Worm (Caenorhabditis elegans): Measurements from ENCODE around the gene R04E5.8.

R04E5.8 gene

ce11 chrX:8828365-8828764 is 22.4 kb upstream of the R04E5.8 start, which contains the start of gene rcs-1:
Gene rcs-1, minus strand, starts transcription at chrX:8828540.
- TF ChIP-seq snpc-4 (tag; optimal IDR thresholded peaks at IDR 0.05), result no peak
- no peak for TF ChIP-seq aly-2 (tag; optimal IDR thresholded peaks at IDR 0.05)
- no peak for TF ChIP-seq mdl-1 (tag; optimal IDR thresholded peaks at IDR 0.05)
- TF ChIP-seq alr-1 (tag; optimal IDR thresholded peaks at IDR 0.05; ENCODE audit: borderline replicate concordance), result no peak
- no peak for TF ChIP-seq efl-1 (optimal IDR thresholded peaks at IDR 0.05)
- no peak for TF ChIP-seq efl-1 (GFP tag; optimal IDR thresholded peaks at IDR 0.05 in 1 of 2)
- no peak for TF ChIP-seq pqm-1 (tag; optimal IDR thresholded peaks at IDR 0.05)
- TF ChIP-seq nhr-11 (tag; optimal IDR thresholded peaks at IDR 0.05), result no peak
- TF ChIP-seq egl-27 (tag; optimal IDR thresholded peaks at IDR 0.05), result no peak

- TF ChIP-seq egl-13 (tag; optimal IDR thresholded peaks at IDR 0.05) (no peak), sptf-1 (tag; optimal IDR thresholded peaks at IDR 0.05) (no peak), nhr-90 (tag; optimal IDR thresholded peaks at IDR 0.05; ENCODE audit: poor library complexity) (peak; percentile 21), lin-35 (GFP tag; optimal IDR thresholded peaks at IDR 0.05) (peak in 1 of 2 experiments; percentile 34), isw-1 (GFP tag; IDR thresholded peaks at IDR 0.05) (no peak), pag-3 (tag; optimal IDR thresholded peaks at IDR 0.05; ENCODE audit: borderline replicate concordance, insufficient read depth) (no peak), ama-1 (optimal IDR thresholded peaks at IDR 0.05) (no peak), mep-1 (tag; optimal IDR thresholded peaks at IDR 0.05) (no peak), lin-13 (GFP tag; optimal IDR thresholded peaks at IDR 0.05) (no peak), jun-1 (tag; optimal IDR thresholded peaks at IDR 0.05) (peak; percentile 23), nhr-28 (tag; optimal IDR thresholded peaks at IDR 0.05) (no peak), fkh-8 (tag; optimal IDR thresholded peaks at IDR 0.05) (no peak), hpl-2 (GFP tag; optimal IDR thresholded peaks at IDR 0.05) (no peak), elt-2 (tag; optimal IDR thresholded peaks at IDR 0.05) (peak; percentile 92), sox-4 (tag; optimal IDR thresholded peaks at IDR 0.05) (no peak), hlh-17 (GFP tag; optimal IDR thresholded peaks at IDR 0.05; ENCODE audit: borderline replicate concordance) (no peak), Y116A8C.19 (tag; optimal IDR thresholded peaks at IDR 0.05; ENCODE audit: borderline replicate concordance) (no peak), pqm-1 (tag; optimal IDR thresholded peaks at IDR 0.05) (peak; percentile 15), rnt-1 (tag; optimal IDR thresholded peaks at IDR 0.05) (no peak), nhr-237 (tag; optimal IDR thresholded peaks at IDR 0.05) (no peak), zag-1 (tag; optimal IDR thresholded peaks at IDR 0.05) (no peak), nhr-85 (tag) (no peak), mdl-1 (tag; optimal IDR thresholded peaks at IDR 0.05) (no peak), blmp-1 (tag; optimal IDR thresholded peaks at IDR 0.05) (no peak), lin-15B (tag; optimal IDR thresholded peaks at IDR 0.05) (no peak), efl-1 (optimal IDR thresholded peaks at IDR 0.05) (no peak), efl-1 (GFP tag; optimal IDR thresholded peaks at IDR 0.05 in 1 of 2) (peak in 1 of 2 experiments; percentile 47), nhr-19 (GFP tag; conservative IDR thresholded peaks at IDR 0.05) (no peak), snu-23 (GFP tag; optimal IDR thresholded peaks at IDR 0.05) (no peak), aly-2 (tag; optimal IDR thresholded peaks at IDR 0.05) (no peak), vab-15 (tag; optimal IDR thresholded peaks at IDR 0.05) (no peak)
Observed at ce11 chrX:8824437-8824836, 18.5 kb upstream of the R04E5.8 start, which contains the start of gene ifd-1. Gene ifd-1, minus strand, starts transcription at chrX:8824448.

ce11 chrX:8820643-8821042 is 14.7 kb upstream of the R04E5.8 start:
- peak in 1 of 2 experiments; percentile 13 for TF ChIP-seq lin-35 (GFP tag; optimal IDR thresholded peaks at IDR 0.05)
- no peak for TF ChIP-seq lir-3 (tag; optimal IDR thresholded peaks at IDR 0.05; ENCODE audit: poor library complexity)
- peak; percentile 75 for TF ChIP-seq elt-2 (tag; optimal IDR thresholded peaks at IDR 0.05)

ce11 chrX:8819815-8820415 is 14.0 kb upstream of the R04E5.8 start:
- TF ChIP-seq nhr-76 (tag; optimal IDR thresholded peaks at IDR 0.05), result no peak
- no peak for TF ChIP-seq efl-1 (optimal IDR thresholded peaks at IDR 0.05)
- peak in 1 of 2 experiments; percentile 36 for TF ChIP-seq efl-1 (GFP tag; optimal IDR thresholded peaks at IDR 0.05 in 1 of 2)
- TF ChIP-seq vab-15 (tag; optimal IDR thresholded peaks at IDR 0.05), result no peak
- no peak for TF ChIP-seq hlh-4 (tag; optimal IDR thresholded peaks at IDR 0.05)
- peak; percentile 16; the same call in 1 of the 2 replicates for TF ChIP-seq grh-1 (GFP tag; IDR thresholded peaks at IDR 0.05)
- peak; percentile 5 for TF ChIP-seq blmp-1 (tag; optimal IDR thresholded peaks at IDR 0.05)
